Worm (Caenorhabditis elegans): ENCODE results near the gene F26G1.5.

- TF ChIP-seq tbx-37 (GFP tag; conservative IDR thresholded peaks at IDR 0.05) = no peak
- TF ChIP-seq pes-1 (GFP tag; IDR thresholded peaks at IDR 0.05) = no peak
- no peak for TF ChIP-seq ama-1 (optimal IDR thresholded peaks at IDR 0.05)
- no peak for TF ChIP-seq F13C5.2 (tag; optimal IDR thresholded peaks at IDR 0.05)
- TF ChIP-seq aly-1 (tag; optimal IDR thresholded peaks at IDR 0.05) = no peak
- no peak for TF ChIP-seq tra-4 (tag; optimal IDR thresholded peaks at IDR 0.05)
- no peak for TF ChIP-seq sea-1 (GFP tag; conservative IDR thresholded peaks at IDR 0.05)
- TF ChIP-seq ceh-13 (GFP tag; optimal IDR thresholded peaks at IDR 0.05) = no peak
- TF ChIP-seq flt-1 (GFP tag; IDR thresholded peaks at IDR 0.05) = no peak
- no peak for TF ChIP-seq ceh-36 (tag; optimal IDR thresholded peaks at IDR 0.05)
These were observed 15.0 kb upstream of the F26G1.5 start, which contains the start of gene msp-3 for ce11 chrII:4786181-4786580.

All from whole organism, early embryonic.